Worm (Caenorhabditis elegans): ENCODE data around the gene C17H12.8.

The C17H12.8 gene

DNA sequence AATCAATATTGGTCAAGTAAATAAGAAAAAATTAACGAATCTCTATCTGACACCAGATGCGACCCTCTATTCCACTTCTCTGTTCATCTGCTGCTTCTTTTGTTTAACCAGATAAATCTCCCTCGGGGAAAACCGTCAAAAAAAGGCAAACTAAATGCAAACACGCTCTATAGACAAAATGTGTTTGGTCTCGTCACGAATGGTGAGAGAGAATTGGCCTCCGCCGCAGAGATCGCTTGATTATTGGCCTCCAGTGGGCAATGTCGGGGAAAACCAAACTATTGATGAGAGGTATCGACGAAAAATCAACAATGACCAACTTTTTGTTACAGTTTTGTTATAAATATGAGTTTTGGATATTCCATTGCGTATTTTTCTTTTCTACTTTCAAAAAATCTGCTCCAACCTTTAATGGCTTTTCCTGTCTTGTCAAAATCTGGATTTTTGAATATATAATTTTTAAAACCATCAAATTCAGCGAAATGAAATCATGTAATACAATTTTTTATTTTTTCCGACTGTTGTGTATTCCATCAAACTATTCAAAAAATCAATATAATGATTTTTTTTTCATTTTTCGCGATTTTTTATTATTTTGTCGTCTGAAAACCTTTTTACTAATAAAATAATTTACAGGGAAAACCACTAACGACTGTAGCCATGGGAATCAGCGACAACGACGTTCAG is 27.9 kb upstream of the C17H12.8 start, which contains the start of the genes C17H12.2 and vha-8 (continued):
- TF ChIP-seq snpc-3.4 (tag; optimal IDR thresholded peaks at IDR 0.05) (no peak), athp-1 (tag; optimal IDR thresholded peaks at IDR 0.05) (peak; percentile 44), F33H1.4 (GFP tag; IDR thresholded peaks at IDR 0.05) (peak; percentile 90), ceh-91 (GFP tag; IDR thresholded peaks at IDR 0.05) (peak; percentile 45), Y53F4B.3 (GFP tag; IDR thresholded peaks at IDR 0.05) (no peak)

DNA sequence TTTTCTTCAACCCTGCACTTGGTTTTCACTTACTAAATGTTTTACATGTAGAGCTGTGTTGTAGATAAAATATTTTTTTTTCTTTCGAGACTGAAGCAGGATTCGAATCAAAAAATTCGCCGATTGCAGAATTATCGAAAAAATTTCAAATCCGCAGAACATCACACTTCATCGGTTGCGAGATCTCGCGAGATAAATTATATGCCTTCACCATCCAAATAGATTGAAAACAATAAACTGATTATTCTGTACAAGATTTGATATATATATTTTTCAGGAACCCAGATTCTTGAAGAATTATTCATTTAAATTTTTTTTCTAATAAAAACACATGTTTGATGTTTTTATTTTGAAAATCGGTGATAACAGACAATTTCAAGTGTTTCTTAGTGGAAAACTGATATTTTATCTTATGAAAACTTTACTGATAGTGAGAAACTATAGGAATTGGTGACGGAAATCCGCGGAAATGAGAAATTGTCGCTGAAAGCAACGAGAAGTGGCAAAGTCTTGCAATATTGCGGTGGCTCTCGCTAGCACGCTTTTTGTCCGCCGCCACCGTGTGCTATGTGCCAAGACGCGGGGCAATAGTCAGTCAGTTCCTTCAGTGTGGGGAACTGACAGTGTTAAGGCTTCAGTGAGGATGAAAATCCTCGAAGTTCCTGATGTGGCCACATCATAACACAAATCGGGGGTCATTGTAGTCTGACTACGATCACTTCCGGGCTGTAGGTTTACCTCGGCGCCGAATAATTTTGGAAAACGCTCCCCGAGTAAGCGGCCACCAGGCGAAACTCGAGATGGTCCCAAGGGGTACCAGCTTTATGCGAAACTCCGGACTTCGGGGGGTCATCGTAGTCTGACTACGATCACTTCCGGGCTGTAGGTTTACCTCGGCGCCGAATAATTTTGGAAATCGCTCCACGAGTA is 25.9 kb upstream of the C17H12.8 start:
- TF ChIP-seq lin-26 (GFP tag; IDR thresholded peaks at IDR 0.05), result peak; percentile 36; the same call in 1 of the 2 replicates
- TF ChIP-seq Y53G8AR.9 (GFP tag; conservative IDR thresholded peaks at IDR 0.05), result peak; percentile 62
- TF ChIP-seq B0035.1 (tag; optimal IDR thresholded peaks at IDR 0.05), result peak; percentile 44
- no peak for TF ChIP-seq T07F8.4 (tag; optimal IDR thresholded peaks at IDR 0.05)
- peak in 1 of 3 experiments; percentile 42 for TF ChIP-seq lin-35 (GFP tag; optimal IDR thresholded peaks at IDR 0.05)
- peak; percentile 7 for TF ChIP-seq ztf-22 (GFP tag; optimal IDR thresholded peaks at IDR 0.05)
- no peak for TF ChIP-seq somi-1 (GFP tag; optimal IDR thresholded peaks at IDR 0.05)
- peak; percentile 60 for TF ChIP-seq chd-7 (tag; optimal IDR thresholded peaks at IDR 0.05)
- TF ChIP-seq hmg-1.2 (GFP tag; IDR thresholded peaks at IDR 0.05), result peak; percentile 64
- peak; percentile 45 for TF ChIP-seq madf-6 (GFP tag; IDR thresholded peaks at IDR 0.05)
- peak; percentile 58 for TF ChIP-seq repo-1 (tag; optimal IDR thresholded peaks at IDR 0.05)
- no peak for TF ChIP-seq Y79H2A.3 (GFP tag; conservative IDR thresholded peaks at IDR 0.05)
- TF ChIP-seq pbrm-1 (GFP tag; IDR thresholded peaks at IDR 0.05), result 0 out of 2 replicates have a peak, but pooled peaks have one; percentile 46
- 0 out of 2 replicates have a peak, but pooled peaks have one; percentile 46 for TF ChIP-seq Y56A3A.18 (GFP tag; IDR thresholded peaks at IDR 0.05)
- peak; percentile 76 for TF ChIP-seq F49E8.2 (tag; optimal IDR thresholded peaks at IDR 0.05; ENCODE audit: insufficient read depth)
- TF ChIP-seq cebp-1 (GFP tag; IDR thresholded peaks at IDR 0.05), result no peak
- peak; percentile 5 for TF ChIP-seq cebp-1 (tag; optimal IDR thresholded peaks at IDR 0.05)
- no peak for TF ChIP-seq tlf-1 (GFP tag; optimal IDR thresholded peaks at IDR 0.05)
- peak; percentile 34 for TF ChIP-seq ztf-26 (tag; optimal IDR thresholded peaks at IDR 0.05)
- TF ChIP-seq lin-40 (tag; optimal IDR thresholded peaks at IDR 0.05), result peak; percentile 58
- TF ChIP-seq madf-10 (tag; optimal IDR thresholded peaks at IDR 0.05), result no peak
- peak; percentile 50 for TF ChIP-seq ZK185.1 (tag; optimal IDR thresholded peaks at IDR 0.05; ENCODE audit: poor library complexity, severe bottlenecking)
- peak; percentile 54 for TF ChIP-seq atf-7 (tag; optimal IDR thresholded peaks at IDR 0.05)
- TF ChIP-seq rcor-1 (GFP tag; IDR thresholded peaks at IDR 0.05), result peak; percentile 29; the same call in 1 of the 2 replicates
- TF ChIP-seq snpc-3.4 (tag; optimal IDR thresholded peaks at IDR 0.05), result peak; percentile 75
- TF ChIP-seq snpc-1.1 (tag; optimal IDR thresholded peaks at IDR 0.05; ENCODE audit: insufficient read depth), result peak; percentile 92
- peak; percentile 50 for TF ChIP-seq lsl-1 (GFP tag; optimal IDR thresholded peaks at IDR 0.05)
- TF ChIP-seq ceh-79 (tag; optimal IDR thresholded peaks at IDR 0.05), result peak; percentile 50
- 0 out of 2 replicates have a peak, but pooled peaks have one; percentile 28 for TF ChIP-seq Y95B8A.8 (GFP tag; IDR thresholded peaks at IDR 0.05)
- no peak for TF ChIP-seq F57C9.4 (tag; optimal IDR thresholded peaks at IDR 0.05)
- TF ChIP-seq mel-28 (tag; optimal IDR thresholded peaks at IDR 0.05; ENCODE audit: borderline replicate concordance), result no peak
- no peak for TF ChIP-seq nhr-90 (tag; optimal IDR thresholded peaks at IDR 0.05)
- peak; percentile 63 for TF ChIP-seq tbp1 (GFP tag; optimal IDR thresholded peaks at IDR 0.05)
- peak; percentile 85; the same call in 1 of the 2 replicates for TF ChIP-seq zfh-2 (GFP tag; conservative IDR thresholded peaks at IDR 0.05)
- peak; percentile 2 to 59 for TF ChIP-seq let-607 (tag; optimal IDR thresholded peaks at IDR 0.05)
- TF ChIP-seq dox-1 (GFP tag; IDR thresholded peaks at IDR 0.05), result 0 out of 2 replicates have a peak, but pooled peaks have one; percentile 30
- TF ChIP-seq cebp-2 (GFP tag; IDR thresholded peaks at IDR 0.05), result peak; percentile 53; the same call in 1 of the 2 replicates
- 0 out of 2 replicates have a peak, but pooled peaks have one; percentile 34 for TF ChIP-seq hsf-1 (GFP tag; IDR thresholded peaks at IDR 0.05)

All from whole organism, young adult.